Fruit fly (Drosophila melanogaster): ENCODE results near the gene CG14664.

The CG14664 gene

DNA sequence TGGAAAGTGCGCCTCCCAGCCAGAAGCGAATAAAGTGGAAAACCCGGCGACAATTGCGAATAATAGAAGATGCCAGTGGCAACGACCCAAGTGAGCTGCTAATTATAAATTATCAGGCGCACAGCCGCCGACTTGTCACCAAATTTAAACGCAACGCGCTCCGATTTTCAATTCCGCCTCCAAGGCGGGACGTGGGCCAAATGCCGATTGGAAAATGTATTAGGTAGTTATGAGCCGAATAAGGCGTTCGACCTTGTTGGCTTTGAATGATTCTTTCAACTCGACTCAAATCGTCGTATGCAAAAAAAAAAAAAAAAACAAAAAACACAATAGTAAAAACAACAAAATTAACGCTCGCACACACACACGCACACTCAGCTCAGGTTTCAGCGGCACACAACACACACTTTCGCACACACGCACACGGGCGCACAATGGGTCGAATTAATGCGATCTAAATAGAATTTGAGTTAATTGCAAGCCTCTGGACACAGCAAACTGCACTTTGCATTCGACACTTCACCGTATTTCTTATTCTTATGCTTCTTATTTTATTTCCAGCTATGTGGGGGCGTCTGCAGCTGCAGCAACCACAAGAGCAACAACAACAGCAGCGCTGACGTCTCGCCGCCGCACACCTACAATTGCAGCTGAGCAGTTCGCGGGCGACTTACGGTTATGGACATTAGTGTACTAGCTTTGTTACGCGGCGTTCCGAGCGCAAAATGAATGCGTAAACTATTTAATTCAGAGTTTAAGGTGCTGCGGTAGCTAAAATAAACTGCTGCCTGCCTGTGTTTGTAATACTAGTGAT, 7.7 kb downstream of the CG14664 start:
- TF ChIP-seq ttk (optimal IDR thresholded peaks at IDR 0.05) (no peak), Myc (optimal IDR thresholded peaks at IDR 0.05) (no peak)

DNA sequence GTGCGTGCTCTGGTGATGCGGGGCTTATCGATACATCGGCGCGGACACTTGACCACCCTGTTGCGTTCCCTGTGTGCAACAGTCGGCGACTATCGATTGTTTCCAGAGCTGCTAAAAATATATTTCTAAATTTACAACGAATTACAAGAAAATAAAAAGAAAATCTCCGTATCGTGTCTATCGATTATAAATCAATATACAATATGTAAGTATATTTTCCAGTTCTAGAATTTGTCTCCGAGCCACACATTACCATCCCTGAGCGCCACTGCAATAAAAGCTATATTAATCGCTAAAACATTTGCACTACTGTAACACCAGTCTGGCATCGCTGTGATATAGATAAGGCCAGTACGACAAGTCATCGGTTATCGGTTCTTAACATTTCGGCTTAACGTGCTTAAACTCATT, 8.3 kb downstream of the CG14664 start, which contains the start of the genes Kat60 and Mms19:
Gene Kat60, minus strand, starts transcription at position 13 of the 411 bp plus-strand sequence.
Gene Mms19, plus strand, starts transcription at position 347 of the 411 bp plus-strand sequence.
- TF ChIP-seq insv (optimal IDR thresholded peaks at IDR 0.05) (no peak), h (optimal IDR thresholded peaks at IDR 0.05) (no peak), psq (optimal IDR thresholded peaks at IDR 0.05) (no peak), Sin3A (optimal IDR thresholded peaks at IDR 0.05) (no peak), ttk (optimal IDR thresholded peaks at IDR 0.05) (no peak), Myc (optimal IDR thresholded peaks at IDR 0.05) (no peak)

DNA sequence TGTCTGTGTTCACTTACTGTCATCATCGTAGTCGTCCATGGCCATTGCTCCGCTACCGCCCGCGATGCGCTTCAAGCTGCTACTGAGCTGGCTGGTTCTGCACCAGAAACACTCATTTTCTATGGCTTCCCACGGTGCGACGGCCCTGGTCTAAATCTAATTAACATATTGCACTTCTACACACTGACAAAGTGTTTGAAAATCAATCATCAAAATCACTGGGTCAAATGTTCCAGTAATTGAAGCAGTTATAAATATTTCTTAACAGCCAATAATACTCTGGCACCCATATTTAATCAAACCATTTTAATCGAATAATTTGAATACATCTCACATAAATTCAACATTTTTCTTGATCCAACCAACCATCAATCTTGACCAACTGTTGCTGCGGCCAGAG, 13.3 kb downstream of the CG14664 start, which contains the start of gene rtp:
Gene rtp, minus strand, starts transcription at position 101 of the 400 bp plus-strand sequence.
- TF ChIP-seq Sin3A (optimal IDR thresholded peaks at IDR 0.05) (no peak), ttk (optimal IDR thresholded peaks at IDR 0.05) (no peak)

DNA sequence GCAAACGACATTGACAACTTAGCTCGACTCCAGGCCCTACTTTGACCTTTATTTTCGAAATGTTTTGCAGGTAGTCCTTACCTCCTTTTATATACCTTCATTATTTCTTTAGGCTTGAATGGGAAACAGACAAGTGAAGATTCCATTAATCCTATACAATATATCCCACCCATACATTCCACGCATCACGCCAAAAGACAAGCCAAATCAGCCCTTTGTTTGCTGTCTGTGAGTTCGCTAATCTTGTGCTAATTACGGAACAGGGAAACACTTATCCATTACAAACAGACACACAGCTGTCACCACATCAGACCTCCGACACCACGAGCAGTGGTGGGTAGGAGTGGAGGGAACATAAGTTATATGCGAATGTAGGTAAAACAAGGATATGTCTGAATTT, 16.8 kb downstream of the CG14664 start, which contains the start of gene CG33293:
Gene CG33293, minus strand, starts transcription at position 15 of the 400 bp plus-strand sequence.
- TF ChIP-seq Sin3A (optimal IDR thresholded peaks at IDR 0.05) (no peak), Myc (optimal IDR thresholded peaks at IDR 0.05) (no peak), psq (optimal IDR thresholded peaks at IDR 0.05) (no peak), insv (optimal IDR thresholded peaks at IDR 0.05) (no peak), ttk (optimal IDR thresholded peaks at IDR 0.05) (no peak), h (optimal IDR thresholded peaks at IDR 0.05) (no peak)

DNA sequence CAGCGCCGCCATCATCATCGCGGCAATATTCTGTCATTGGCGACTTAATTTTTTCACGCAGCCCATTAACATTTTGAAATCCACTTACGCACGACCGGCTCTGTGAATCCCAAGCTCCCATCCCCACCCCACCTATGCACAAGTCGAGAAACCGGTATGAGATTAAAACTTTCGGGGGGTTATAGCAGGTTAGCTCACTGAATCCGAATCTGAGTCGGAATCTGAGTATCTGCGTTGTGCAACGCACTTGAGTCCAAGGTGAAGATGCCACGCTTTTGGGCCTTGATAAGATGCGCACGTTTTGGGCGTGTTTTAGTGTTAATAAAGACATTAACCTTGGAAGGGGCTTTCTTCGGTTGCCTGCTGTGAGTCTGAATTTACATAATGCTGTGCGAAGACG, 23.0 kb downstream of the CG14664 start:
- TF ChIP-seq psq (optimal IDR thresholded peaks at IDR 0.05) (no peak), Sin3A (optimal IDR thresholded peaks at IDR 0.05) (no peak), Myc (optimal IDR thresholded peaks at IDR 0.05) (no peak), insv (optimal IDR thresholded peaks at IDR 0.05) (no peak), ttk (optimal IDR thresholded peaks at IDR 0.05) (no peak), h (optimal IDR thresholded peaks at IDR 0.05) (no peak)

DNA sequence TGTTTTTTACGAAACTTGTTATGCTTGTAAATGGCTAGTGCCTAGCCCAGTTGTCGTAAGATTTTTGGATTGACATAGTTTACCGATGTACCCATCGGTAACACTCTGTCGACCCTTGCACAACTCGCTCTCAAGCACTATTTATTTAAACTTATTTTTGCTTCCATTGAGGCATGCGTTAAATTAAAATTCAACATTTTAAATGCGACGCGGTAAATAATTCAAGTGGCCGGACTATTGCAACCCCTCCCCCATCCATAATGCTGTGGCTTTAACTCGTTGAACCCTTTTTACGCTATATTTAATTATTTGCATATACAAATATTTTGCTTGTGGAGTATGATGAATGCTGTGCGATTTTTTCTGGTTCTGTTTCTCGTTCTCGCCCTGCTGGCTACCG, 25.4 kb downstream of the CG14664 start:
- TF ChIP-seq insv (optimal IDR thresholded peaks at IDR 0.05): no peak

DNA sequence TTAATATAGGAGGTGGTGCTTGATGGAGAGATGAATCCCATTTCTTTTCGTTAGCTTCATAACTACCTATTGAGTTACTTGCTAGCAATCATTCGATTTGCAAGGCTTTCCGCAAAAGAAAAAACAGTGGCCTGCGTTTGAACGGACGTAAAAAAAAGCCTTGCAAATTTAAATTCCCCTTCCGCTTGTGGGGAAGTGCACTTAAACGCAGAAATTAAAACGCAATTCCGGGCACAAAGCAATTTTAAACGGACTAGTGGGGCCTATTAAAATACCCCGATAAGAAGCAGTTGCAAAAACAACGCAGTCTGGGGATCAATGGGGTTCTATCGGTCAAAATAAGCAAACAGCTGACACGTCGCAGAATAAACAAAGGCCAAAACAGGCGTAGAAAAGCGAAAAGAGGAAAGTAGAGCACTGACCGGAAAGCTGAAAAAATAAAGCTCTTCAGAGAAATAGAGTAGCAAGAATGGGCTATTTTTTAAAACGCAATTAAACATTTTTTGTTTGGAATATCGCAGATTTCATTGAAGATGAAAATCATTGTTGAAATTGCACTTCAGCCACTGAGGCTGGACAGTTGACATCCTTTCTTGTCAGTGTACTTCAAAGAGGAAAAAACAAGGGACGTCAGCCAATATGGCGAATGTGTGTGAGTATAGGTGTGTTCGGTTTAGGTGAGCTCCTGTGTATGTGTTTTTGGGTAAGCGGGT, 26.7 kb downstream of the CG14664 start:
- TF ChIP-seq Sin3A (optimal IDR thresholded peaks at IDR 0.05) (no peak), Myc (optimal IDR thresholded peaks at IDR 0.05) (no peak), insv (optimal IDR thresholded peaks at IDR 0.05) (no peak), ttk (optimal IDR thresholded peaks at IDR 0.05) (no peak), h (optimal IDR thresholded peaks at IDR 0.05) (no peak), psq (optimal IDR thresholded peaks at IDR 0.05) (no peak)

DNA sequence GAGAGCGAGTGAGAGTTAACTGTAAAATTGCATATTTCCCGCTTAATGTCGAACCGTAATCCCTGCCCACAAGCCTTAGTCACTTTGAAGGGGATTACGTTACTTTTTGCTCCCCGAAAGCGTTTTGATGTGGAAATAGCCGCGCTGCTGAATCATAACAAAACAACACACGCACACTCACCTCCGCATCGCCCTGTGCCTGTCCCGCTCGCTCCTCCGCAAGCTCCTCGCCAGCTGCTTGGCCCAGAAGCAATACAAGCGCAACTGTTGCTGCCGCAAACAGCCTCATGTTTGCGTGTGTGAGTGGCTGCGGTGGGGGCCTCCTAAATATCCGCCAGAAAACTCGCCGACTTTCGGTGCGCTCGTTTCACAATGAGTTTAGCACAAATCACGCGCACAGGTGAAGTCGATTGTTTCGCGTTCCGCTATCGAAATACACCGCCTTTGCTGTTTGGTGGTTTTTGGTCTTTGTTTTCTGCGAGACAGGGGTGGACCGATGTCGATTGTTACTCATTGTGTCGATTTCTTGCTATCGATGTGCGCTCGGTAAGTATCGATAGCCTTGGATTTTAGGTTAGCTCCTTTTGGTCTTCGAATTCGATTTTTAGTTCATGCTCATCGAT, 27.4 kb downstream of the CG14664 start, which contains the start of gene CtsF:
Gene CtsF, minus strand, starts transcription at position 503 of the 623 bp plus-strand sequence.
- TF ChIP-seq psq (optimal IDR thresholded peaks at IDR 0.05): no peak
- no peak for TF ChIP-seq Myc (optimal IDR thresholded peaks at IDR 0.05)
- no peak for TF ChIP-seq ttk (optimal IDR thresholded peaks at IDR 0.05)
- TF ChIP-seq h (optimal IDR thresholded peaks at IDR 0.05): no peak
- no peak for TF ChIP-seq insv (optimal IDR thresholded peaks at IDR 0.05)
- TF ChIP-seq Sin3A (optimal IDR thresholded peaks at IDR 0.05): no peak

DNA sequence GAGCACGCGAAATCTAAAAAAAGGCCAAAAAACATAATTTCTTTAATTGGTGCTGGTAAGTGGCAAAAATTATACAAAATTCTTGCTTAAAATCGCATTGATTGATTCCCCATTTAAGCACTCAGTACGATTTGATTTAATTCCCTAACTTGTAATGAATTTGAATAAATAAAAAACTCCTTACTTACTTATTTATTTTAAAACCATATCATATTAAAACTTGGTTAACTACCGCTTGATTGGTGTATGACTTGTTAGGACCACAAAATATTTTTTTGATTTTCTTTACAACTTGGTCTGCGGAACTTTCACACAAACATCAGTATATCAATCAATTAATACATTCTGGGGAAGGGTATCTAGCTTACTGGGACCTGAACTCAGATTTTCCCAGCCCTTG, 28.9 kb downstream of the CG14664 start, which contains the start of gene CG1113:
Gene CG1113, plus strand, starts transcription at position 301 of the 400 bp plus-strand sequence.
- TF ChIP-seq ttk (optimal IDR thresholded peaks at IDR 0.05) (no peak), psq (optimal IDR thresholded peaks at IDR 0.05) (no peak), insv (optimal IDR thresholded peaks at IDR 0.05) (no peak), Sin3A (optimal IDR thresholded peaks at IDR 0.05) (no peak), h (optimal IDR thresholded peaks at IDR 0.05) (no peak), Myc (optimal IDR thresholded peaks at IDR 0.05) (no peak)

DNA sequence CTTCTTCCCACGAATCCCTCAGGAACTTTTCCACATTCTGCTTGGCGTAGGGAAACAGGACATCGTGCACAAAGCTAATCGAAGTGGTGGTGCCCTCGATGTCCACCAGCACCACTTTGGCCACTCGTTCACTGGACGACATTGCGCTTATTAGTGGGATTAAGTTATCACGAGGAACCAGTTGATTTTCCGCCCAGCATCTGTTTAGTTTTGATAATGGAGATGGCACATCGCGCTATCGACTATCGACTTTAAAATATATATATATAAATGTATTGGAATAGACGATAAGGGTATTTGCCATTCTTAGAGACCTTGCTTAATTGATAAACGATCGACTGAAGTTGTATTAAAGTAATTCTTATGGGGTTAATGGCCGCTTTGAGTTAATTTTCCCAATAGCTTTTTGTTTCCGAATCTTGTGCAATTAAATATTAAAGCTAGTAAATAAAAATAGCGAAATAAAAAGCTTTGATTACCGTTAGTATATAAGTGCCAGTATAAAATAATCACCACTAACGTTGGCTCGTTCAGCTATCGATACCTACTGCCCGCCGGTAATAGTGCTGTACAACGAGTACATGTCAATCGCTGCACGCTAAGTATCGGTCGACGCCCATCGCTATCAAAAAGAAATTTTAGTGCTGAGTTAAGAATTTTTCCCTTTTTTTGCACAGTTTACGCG, 32.7 kb downstream of the CG14664 start, which contains the start of the genes Enoph and Hph:
Gene Enoph, minus strand, starts transcription at position 220 of the 685 bp plus-strand sequence.
Gene Hph, plus strand, starts transcription at position 576 of the 685 bp plus-strand sequence.
- TF ChIP-seq ttk (optimal IDR thresholded peaks at IDR 0.05): no peak
- no peak for TF ChIP-seq h (optimal IDR thresholded peaks at IDR 0.05)
- no peak for TF ChIP-seq insv (optimal IDR thresholded peaks at IDR 0.05)
- TF ChIP-seq psq (optimal IDR thresholded peaks at IDR 0.05): no peak
- no peak for TF ChIP-seq Sin3A (optimal IDR thresholded peaks at IDR 0.05)
- no peak for TF ChIP-seq Myc (optimal IDR thresholded peaks at IDR 0.05)

DNA sequence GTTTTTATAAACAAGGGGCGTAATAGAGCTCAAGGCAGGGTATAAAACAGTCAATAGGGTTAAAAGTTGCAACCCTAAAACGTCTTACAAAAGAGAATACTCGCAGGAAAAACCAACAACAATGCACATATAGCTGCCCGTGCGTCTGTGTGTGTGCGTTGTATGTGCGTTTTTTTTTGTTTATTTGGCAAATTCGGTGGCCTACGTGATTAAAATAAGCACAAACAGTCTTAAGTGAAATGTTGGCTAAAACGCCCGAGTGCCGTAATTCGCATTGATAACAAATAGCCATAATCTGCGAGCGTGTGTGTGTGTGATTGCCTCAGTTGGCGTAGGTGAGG, 33.2 kb downstream of the CG14664 start:
- TF ChIP-seq Myc (optimal IDR thresholded peaks at IDR 0.05): no peak
- TF ChIP-seq ttk (optimal IDR thresholded peaks at IDR 0.05): no peak

DNA sequence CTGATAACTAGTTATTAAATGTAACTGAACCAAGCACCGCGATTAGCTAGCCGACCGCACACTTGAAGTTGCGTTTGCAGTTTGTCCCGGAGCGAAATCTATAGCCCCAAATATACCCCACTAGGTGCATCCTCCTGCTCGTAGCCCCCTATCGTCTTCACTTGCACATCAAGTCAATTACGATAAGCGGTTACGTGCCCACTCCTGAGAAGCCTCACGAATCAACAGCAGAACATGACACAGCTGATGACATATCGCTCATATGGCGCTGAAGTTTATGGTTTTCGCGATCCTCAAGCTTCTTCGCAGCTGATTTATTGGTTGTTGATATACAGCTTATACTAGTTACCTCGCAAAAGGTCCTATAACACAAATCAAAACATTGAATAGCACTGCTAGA, 37.3 kb downstream of the CG14664 start:
- TF ChIP-seq Myc (optimal IDR thresholded peaks at IDR 0.05) (no peak), psq (optimal IDR thresholded peaks at IDR 0.05) (no peak), insv (optimal IDR thresholded peaks at IDR 0.05) (no peak), ttk (optimal IDR thresholded peaks at IDR 0.05) (no peak), Sin3A (optimal IDR thresholded peaks at IDR 0.05) (no peak), h (optimal IDR thresholded peaks at IDR 0.05) (no peak)
